Fruit fly (Drosophila melanogaster) whole organism: Measurements from ENCODE around the gene Bap111.

Experiments
- EcR ChIP-seq, 2 experiments: fragments of >200 bp; optimal IDR thresholded peaks; 2 replicates each; lab custom pipeline; 2017; ENCODE audit warnings: missing biosample characterization in 2 of 2, missing genetic modification characterization in 2 of 2, missing genetic modification reagents in 2 of 2
- pan ChIP-seq: fragments of >200 bp; optimal IDR thresholded peaks from 2 replicates; lab custom pipeline; 2017

dm6 chrX:9141219-9141618 is 7.9 kb upstream of the Bap111 start:
- TF ChIP-seq pan (lab: Kevin White, UChicago) = no peak
- no peak for TF ChIP-seq EcR (GFP tag; optimal IDR thresholded peaks at IDR 0.05; lab: Kevin White, UChicago)
